Fruit fly (Drosophila melanogaster) whole organism, pupa: ENCODE results near the gene CG8925.

Source experiments
- CG10348 ChIP-seq: fragments of 200-800 bp; sonication (Bioruptor generic); IDR thresholded peaks from 2 replicates; pipeline ENCODE4 v1.3.6; 2022; ENCODE audit warnings: missing biosample characterization, missing genetic modification characterization
- CG12605 ChIP-seq: fragments of 200-800 bp; sonication (Bioruptor generic); IDR thresholded peaks from 2 replicates; pipeline ENCODE4 v1.3.6; 2022; ENCODE audit warnings: missing biosample characterization, missing genetic modification characterization
- CG13204 ChIP-seq: fragments of 200-800 bp; sonication (Bioruptor generic); optimal IDR thresholded peaks from 2 replicates; lab custom pipeline; 2018; ENCODE audit warnings: missing biosample characterization, mild to moderate bottlenecking, missing genetic modification characterization, moderate library complexity
- CG14655 ChIP-seq: fragments of 200-800 bp; sonication (Bioruptor generic); optimal IDR thresholded peaks from 3 replicates; lab custom pipeline; 2017; ENCODE audit warnings: mild to moderate bottlenecking, missing biosample characterization, missing genetic modification reagents, missing genetic modification characterization
- CG15710 ChIP-seq: fragments of 200-800 bp; sonication (Bioruptor generic); optimal IDR thresholded peaks from 2 replicates; lab custom pipeline; 2018; ENCODE audit warnings: missing biosample characterization, mild to moderate bottlenecking, missing genetic modification characterization, moderate library complexity
- CG17806 ChIP-seq: fragments of 200-800 bp; sonication (Bioruptor generic); optimal IDR thresholded peaks from 2 replicates; lab custom pipeline; 2018; ENCODE audit warnings: missing biosample characterization, mild to moderate bottlenecking, missing genetic modification characterization, moderate library complexity
- CG32121 ChIP-seq: fragments of 200-800 bp; sonication (Bioruptor generic); IDR thresholded peaks from 2 replicates; pipeline ENCODE4 v1.3.6; 2022; ENCODE audit warnings: missing biosample characterization, missing genetic modification characterization
- CG34367 ChIP-seq: fragments of 200-800 bp; sonication (Bioruptor generic); optimal IDR thresholded peaks from 2 replicates; lab custom pipeline; 2018; ENCODE audit warnings: missing biosample characterization, mild to moderate bottlenecking, missing genetic modification characterization
- CG4496 ChIP-seq: fragments of 200-800 bp; sonication (Bioruptor generic); IDR thresholded peaks from 3 replicates; pipeline ENCODE4 v1.3.6; 2022; ENCODE audit warnings: missing biosample characterization, missing genetic modification characterization
- CG8159 ChIP-seq: fragments of 200-800 bp; sonication (Bioruptor generic); optimal IDR thresholded peaks from 3 replicates; lab custom pipeline; 2018; ENCODE audit warnings: missing biosample characterization, mild to moderate bottlenecking, missing genetic modification characterization, moderate library complexity
- CG8301 ChIP-seq: fragments of 200-800 bp; sonication (Bioruptor generic); optimal IDR thresholded peaks from 2 replicates; lab custom pipeline; 2018; ENCODE audit warnings: missing biosample characterization, mild to moderate bottlenecking, missing genetic modification characterization
- CG9948 ChIP-seq: fragments of 200-800 bp; sonication (Bioruptor generic); optimal IDR thresholded peaks from 2 replicates; lab custom pipeline; 2018; ENCODE audit warnings: missing biosample characterization, mild to moderate bottlenecking, missing genetic modification characterization, moderate library complexity
- D1 ChIP-seq: fragments of 200-800 bp; sonication (Bioruptor generic); optimal IDR thresholded peaks from 2 replicates; lab custom pipeline; 2018; ENCODE audit warnings: missing biosample characterization, mild to moderate bottlenecking, missing genetic modification characterization, moderate library complexity
- EcR ChIP-seq: fragments of 200-800 bp; sonication (Bioruptor generic); optimal IDR thresholded peaks from 3 replicates; lab custom pipeline; 2019; ENCODE audit warnings: missing biosample characterization, missing genetic modification characterization, mild to moderate bottlenecking, moderate library complexity, missing genetic modification reagents
- Ets98B ChIP-seq: fragments of 200-800 bp; sonication (Bioruptor generic); IDR thresholded peaks from 2 replicates; pipeline ENCODE4 v1.3.6; 2022; ENCODE audit warnings: missing biosample characterization, missing genetic modification characterization
- Pif1A ChIP-seq: fragments of 200-800 bp; sonication (Bioruptor generic); optimal IDR thresholded peaks from 3 replicates; lab custom pipeline; 2016; ENCODE audit warnings: missing biosample characterization, missing genetic modification characterization
- Pif1B ChIP-seq: fragments of 200-800 bp; sonication (Bioruptor generic); optimal IDR thresholded peaks from 3 replicates; lab custom pipeline; 2016; ENCODE audit warnings: missing biosample characterization, missing genetic modification characterization
- Snoo ChIP-seq: fragments of 200-800 bp; sonication (Bioruptor generic); optimal IDR thresholded peaks from 3 replicates; lab custom pipeline; 2017; ENCODE audit warnings: missing biosample characterization, mild to moderate bottlenecking, missing genetic modification characterization, inconsistent platforms
- fd96Ca ChIP-seq: fragments of 200-800 bp; sonication (Bioruptor generic); IDR thresholded peaks from 3 replicates; pipeline ENCODE4 v1.3.6; 2022; ENCODE audit warnings: missing biosample characterization, missing genetic modification characterization
- gl ChIP-seq: fragments of 200-800 bp; sonication (Bioruptor generic); optimal IDR thresholded peaks from 2 replicates; lab custom pipeline; 2018; ENCODE audit warnings: missing biosample characterization, mild to moderate bottlenecking, missing genetic modification characterization
- rn ChIP-seq: fragments of 200-800 bp; sonication (Bioruptor generic); IDR thresholded peaks from 2 replicates; pipeline ENCODE4 v1.3.6; 2022; ENCODE audit warnings: missing biosample characterization, missing genetic modification characterization

Gene CG8925

dm6 chr3R:16207074-16207609 is 35.4 kb downstream of the CG8925 start:
- TF ChIP-seq gl (tag; lab: Kevin White, UChicago) (no peak), CG10348 (GFP tag; lab: Robert Waterston, UW) (0 out of 2 replicates have a peak, but pooled peaks have one; percentile 7), CG17806 (tag; lab: Kevin White, UChicago) (no peak), Pif1A (GFP tag; lab: Kevin White, UChicago) (peak; percentile 20), CG12605 (GFP tag; lab: Robert Waterston, UW) (peak; percentile 32), CG13204 (GFP tag; lab: Kevin White, UChicago) (peak; percentile 99), D1 (tag; lab: Kevin White, UChicago) (no peak), Pif1B (GFP tag; lab: Kevin White, UChicago) (peak; percentile 31), CG32121 (GFP tag; lab: Robert Waterston, UW) (peak; percentile 54; the same call in 1 of the 2 replicates), CG4496 (GFP tag; lab: Robert Waterston, UW) (peak; percentile 83), Ets98B (GFP tag; lab: Robert Waterston, UW) (peak; percentile 68), rn (GFP tag; lab: Robert Waterston, UW) (no peak), EcR (GFP tag; lab: Kevin White, UChicago) (peak; percentile 91), fd96Ca (peak; percentile 66; the same call in 2 of the 3 replicates)

DNA sequence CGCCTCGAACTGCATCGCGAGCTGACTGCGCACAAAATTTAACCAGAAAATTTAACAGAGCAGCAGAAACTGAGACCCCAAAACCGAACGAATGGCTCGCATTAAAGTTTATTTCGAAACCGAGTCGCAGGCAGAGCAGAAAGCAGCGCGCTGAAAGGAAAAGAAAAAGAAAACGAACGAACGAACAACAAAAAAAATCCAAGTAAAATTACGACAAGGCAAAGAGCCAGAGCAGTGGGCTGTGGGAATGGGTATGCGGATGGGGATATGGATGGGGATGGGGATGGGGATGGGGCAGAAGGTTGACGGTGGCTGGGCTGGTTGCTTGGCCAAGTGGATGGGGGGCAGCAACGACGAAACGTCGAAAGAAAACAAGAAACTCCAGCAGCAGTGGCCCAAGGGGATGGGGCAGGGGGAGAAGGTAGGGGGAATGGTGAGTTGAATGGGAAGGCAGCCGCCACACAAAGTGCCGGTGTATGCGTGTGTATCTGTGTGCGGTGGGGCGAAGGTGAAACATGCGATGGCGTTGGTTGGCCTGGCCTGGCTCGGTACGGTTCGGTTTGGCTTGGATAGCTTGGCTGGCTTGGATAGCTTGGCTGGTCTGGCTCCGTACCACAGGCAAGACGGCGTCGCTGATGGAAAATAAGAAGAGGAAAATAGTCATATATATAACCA is 36.5 kb downstream of the CG8925 start:
- TF ChIP-seq CG10348 (GFP tag; lab: Robert Waterston, UW) (peak; percentile 21; the same call in 1 of the 2 replicates), CG4496 (GFP tag; lab: Robert Waterston, UW) (peak; percentile 89), CG13204 (GFP tag; lab: Kevin White, UChicago) (peak; percentile 99), gl (tag; lab: Kevin White, UChicago) (peak; percentile 98), CG17806 (tag; lab: Kevin White, UChicago) (peak; percentile 79), Pif1B (GFP tag; lab: Kevin White, UChicago) (peak; percentile 86), CG9948 (tag; lab: Kevin White, UChicago) (peak; percentile 63), CG8301 (tag; lab: Kevin White, UChicago) (peak; percentile 78), fd96Ca (peak; percentile 82), CG12605 (GFP tag; lab: Robert Waterston, UW) (peak; percentile 95), CG8159 (peak; percentile 83), Ets98B (GFP tag; lab: Robert Waterston, UW) (peak; percentile 86), CG15710 (tag; lab: Kevin White, UChicago) (peak; percentile 90), CG34367 (peak; percentile 90), CG14655 (GFP tag; lab: Kevin White, UChicago) (peak; percentile 81), Snoo (tag; lab: Kevin White, UChicago) (peak; percentile 84), EcR (GFP tag; lab: Kevin White, UChicago) (peak; percentile 93), CG32121 (GFP tag; lab: Robert Waterston, UW) (peak; percentile 84), Pif1A (GFP tag; lab: Kevin White, UChicago) (peak; percentile 71), D1 (tag; lab: Kevin White, UChicago) (peak; percentile 36), rn (GFP tag; lab: Robert Waterston, UW) (peak; percentile 67; the same call in 1 of the 2 replicates)

DNA sequence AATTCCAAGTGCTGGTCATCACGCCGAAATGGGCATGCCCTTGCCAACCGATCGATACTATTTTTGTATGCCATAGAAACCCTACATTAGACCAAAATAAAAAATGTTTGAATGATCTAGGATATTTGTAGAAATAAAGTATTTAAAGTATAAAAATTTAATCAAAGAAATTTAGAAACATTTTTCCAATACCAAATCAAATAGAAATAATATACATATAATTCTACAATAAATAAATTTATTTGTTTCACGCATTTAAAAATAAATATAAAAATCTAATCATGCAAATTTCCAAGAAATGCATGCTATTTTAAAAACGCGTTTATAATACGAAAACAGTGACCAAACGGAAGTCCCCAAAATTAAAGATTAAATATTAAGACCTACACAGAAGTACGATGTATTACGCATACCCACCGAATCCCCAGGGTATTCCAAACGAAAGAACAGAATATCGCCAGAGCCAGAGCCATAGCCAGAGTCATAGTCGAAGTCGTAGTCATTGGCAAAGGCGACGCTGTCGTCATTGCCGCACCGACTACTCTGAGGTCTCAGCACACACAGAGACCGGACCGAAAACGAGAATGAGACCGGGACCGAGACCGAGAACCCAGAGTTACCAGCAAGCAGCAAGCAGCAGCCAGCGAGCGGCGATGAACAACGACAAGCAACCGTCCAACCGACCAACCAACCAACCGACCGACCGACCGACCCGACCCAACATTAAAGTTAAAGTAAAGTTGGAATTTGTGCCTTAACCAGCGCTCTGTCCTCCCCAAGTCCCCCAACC is 37.3 kb downstream of the CG8925 start:
- no peak for TF ChIP-seq CG12605 (GFP tag; lab: Robert Waterston, UW)
- peak; percentile 60 for TF ChIP-seq Snoo (tag; lab: Kevin White, UChicago)
- peak; percentile 73 for TF ChIP-seq CG34367
- peak; percentile 92 for TF ChIP-seq CG8159
- no peak for TF ChIP-seq Ets98B (GFP tag; lab: Robert Waterston, UW)
- TF ChIP-seq CG14655 (GFP tag; lab: Kevin White, UChicago), result peak; percentile 91
- TF ChIP-seq CG32121 (GFP tag; lab: Robert Waterston, UW), result peak; percentile 51
- peak; percentile 75 for TF ChIP-seq CG17806 (tag; lab: Kevin White, UChicago)
- TF ChIP-seq CG4496 (GFP tag; lab: Robert Waterston, UW), result peak; percentile 6; the same call in 2 of the 3 replicates
- TF ChIP-seq Pif1A (GFP tag; lab: Kevin White, UChicago), result peak; percentile 56
- TF ChIP-seq CG9948 (tag; lab: Kevin White, UChicago), result peak; percentile 86
- TF ChIP-seq CG15710 (tag; lab: Kevin White, UChicago), result peak; percentile 85
- no peak for TF ChIP-seq gl (tag; lab: Kevin White, UChicago)
- TF ChIP-seq Pif1B (GFP tag; lab: Kevin White, UChicago), result peak; percentile 29
- TF ChIP-seq rn (GFP tag; lab: Robert Waterston, UW), result no peak
- TF ChIP-seq EcR (GFP tag; lab: Kevin White, UChicago), result peak; percentile 61
- 0 out of 3 replicates have a peak, but pooled peaks have one; percentile 37 for TF ChIP-seq fd96Ca
- TF ChIP-seq CG8301 (tag; lab: Kevin White, UChicago), result peak; percentile 58
- TF ChIP-seq D1 (tag; lab: Kevin White, UChicago), result peak; percentile 86
- no peak for TF ChIP-seq CG10348 (GFP tag; lab: Robert Waterston, UW)
- TF ChIP-seq CG13204 (GFP tag; lab: Kevin White, UChicago), result peak; percentile 88
